Worm (Caenorhabditis elegans) whole organism, L3 larva: ENCODE measurements around the gene sma-1.

Experiments
- nhr-12 ChIP-seq: fragments of 150-350 bp; optimal IDR thresholded peaks from 2 replicates; lab custom pipeline; 2014; ENCODE audit warnings: missing biosample characterization, missing genetic modification characterization
- nhr-23 ChIP-seq: fragments of 150-350 bp; optimal IDR thresholded peaks from 2 replicates; lab custom pipeline; 2014; ENCODE audit warnings: missing biosample characterization, missing genetic modification reagents, missing genetic modification characterization
- nhr-237 ChIP-seq: fragments of 150-350 bp; optimal IDR thresholded peaks from 2 replicates; lab custom pipeline; 2014; ENCODE audit warnings: missing biosample characterization, missing genetic modification characterization
- nhr-76 ChIP-seq: fragments of 150-350 bp; sonication (generic microtip); optimal IDR thresholded peaks from 5 replicates; lab custom pipeline; 2014; ENCODE audit warnings: missing biosample characterization, missing genetic modification characterization
- sea-2 ChIP-seq: fragments of 150-350 bp; sonication (generic microtip); optimal IDR thresholded peaks from 4 replicates; lab custom pipeline; 2014; ENCODE audit warnings: missing biosample characterization, missing genetic modification reagents, missing genetic modification characterization

DNA sequence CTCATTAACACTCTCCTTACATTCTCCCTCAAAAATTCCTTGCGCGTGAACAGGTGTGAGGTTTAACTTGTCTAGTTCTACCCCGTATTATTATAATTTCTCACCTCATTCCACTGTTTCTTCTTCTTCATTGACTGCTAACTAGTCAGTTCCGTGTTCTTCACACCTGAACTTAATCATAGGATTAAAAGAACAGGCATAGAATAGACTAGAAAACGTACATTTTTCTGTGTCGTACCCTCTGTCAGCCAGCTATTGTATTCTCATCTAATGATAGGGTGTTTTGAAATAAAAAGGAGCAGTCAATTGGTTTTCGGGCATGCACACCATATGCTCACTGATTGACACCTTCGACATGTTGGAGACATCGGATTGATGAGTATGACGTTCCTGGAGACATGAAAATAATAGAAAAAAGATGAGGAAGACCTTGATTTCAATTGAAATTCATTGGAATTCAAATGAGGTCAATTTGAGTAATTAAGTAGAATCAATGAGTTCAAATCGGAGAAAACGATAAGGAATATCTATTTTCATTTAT is 48.2 kb downstream of the sma-1 start:
- no peak for TF ChIP-seq nhr-23 (tag; lab: Kevin White, UChicago)
- TF ChIP-seq nhr-237: no peak
- no peak for TF ChIP-seq sea-2 (GFP tag; lab: Kevin White, UChicago)
- TF ChIP-seq nhr-12: no peak
- no peak for TF ChIP-seq nhr-76
